Fruit fly (Drosophila melanogaster): ENCODE measurements around the gene CG7168.

Gene CG7168

dm6 chr3R:18198518-18199118, 27.3 kb downstream of the CG7168 start:
- TF ChIP-seq tai (GFP tag; optimal IDR thresholded peaks at IDR 0.05) (no peak), OdsH (GFP tag; optimal IDR thresholded peaks at IDR 0.05) (peak; percentile 52), woc (GFP tag; optimal IDR thresholded peaks at IDR 0.05) (no peak), brk (GFP tag; optimal IDR thresholded peaks at IDR 0.05) (peak; percentile 83), N (GFP tag; optimal IDR thresholded peaks at IDR 0.05) (peak; percentile 28), dsf (GFP tag; optimal IDR thresholded peaks at IDR 0.05; ENCODE audit: borderline replicate concordance) (peak; percentile 64), CG32264 (GFP tag; optimal IDR thresholded peaks at IDR 0.05) (peak; percentile 8), Dfd (GFP tag; optimal IDR thresholded peaks at IDR 0.05) (no peak), Vsx2 (GFP tag; optimal IDR thresholded peaks at IDR 0.05; ENCODE audit: partially characterized antibody) (peak; percentile 96), GATAd (GFP tag; optimal IDR thresholded peaks at IDR 0.05) (no peak), Mio (GFP tag; optimal IDR thresholded peaks at IDR 0.05) (no peak), rgr (GFP tag; optimal IDR thresholded peaks at IDR 0.05) (peak; percentile 63), Rel (GFP tag; optimal IDR thresholded peaks at IDR 0.05) (peak; percentile 80), Rel (tag; optimal IDR thresholded peaks at IDR 0.05) (no peak), CG9705 (GFP tag; optimal IDR thresholded peaks at IDR 0.05) (no peak), Hr83 (GFP tag; optimal IDR thresholded peaks at IDR 0.05; ENCODE audit: poor library complexity, severe bottlenecking) (peak; percentile 69), HLH106 (tag; optimal IDR thresholded peaks at IDR 0.05) (peak; percentile 10), h (GFP tag; optimal IDR thresholded peaks at IDR 0.05) (peak; percentile 80), Jra (GFP tag; optimal IDR thresholded peaks at IDR 0.05) (peak; percentile 63), dl (GFP tag; optimal IDR thresholded peaks at IDR 0.05; ENCODE audit: insufficient read depth in 1 of 2, partially characterized antibody in 2 of 2) (peak; percentile 95 to 98), br (GFP tag; optimal IDR thresholded peaks at IDR 0.05) (peak; percentile 57), Dif (GFP tag; optimal IDR thresholded peaks at IDR 0.05; ENCODE audit: partially characterized antibody) (peak; percentile 99), sage (GFP tag; optimal IDR thresholded peaks at IDR 0.05) (peak; percentile 65), Sp1 (GFP tag; optimal IDR thresholded peaks at IDR 0.05) (peak; percentile 54), psq (GFP tag; optimal IDR thresholded peaks at IDR 0.05) (no peak), foxo (GFP tag; optimal IDR thresholded peaks at IDR 0.05) (peak; percentile 37 to 76), usp (GFP tag; optimal IDR thresholded peaks at IDR 0.05) (no peak), Hnf4 (GFP tag; optimal IDR thresholded peaks at IDR 0.05) (peak; percentile 38), fru (GFP tag; optimal IDR thresholded peaks at IDR 0.05) (peak; percentile 66), ey (GFP tag; optimal IDR thresholded peaks at IDR 0.05) (no peak)

DNA sequence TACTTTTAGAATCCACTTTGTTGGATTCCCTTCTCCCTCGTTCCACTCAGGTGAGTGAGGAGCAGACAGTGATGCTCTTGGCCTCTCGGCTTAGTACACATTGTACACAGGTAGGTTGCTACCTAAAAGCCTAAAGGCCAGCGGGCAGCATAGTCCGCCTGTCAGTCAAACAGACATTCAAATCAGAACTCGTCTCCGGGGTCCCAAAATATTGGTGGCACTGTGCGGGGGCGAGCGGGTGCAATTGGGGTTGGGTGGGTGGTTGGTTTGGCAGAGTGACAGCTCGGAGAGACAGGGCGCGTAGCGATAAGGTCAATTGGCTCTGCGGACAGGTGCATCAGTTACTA, 28.1 kb downstream of the CG7168 start:
- peak; percentile 34 for TF ChIP-seq woc (GFP tag; optimal IDR thresholded peaks at IDR 0.05)
- TF ChIP-seq HLH106 (tag; optimal IDR thresholded peaks at IDR 0.05), result no peak
- no peak for TF ChIP-seq dl (GFP tag; optimal IDR thresholded peaks at IDR 0.05; ENCODE audit: insufficient read depth in 1 of 2, partially characterized antibody in 2 of 2)

DNA sequence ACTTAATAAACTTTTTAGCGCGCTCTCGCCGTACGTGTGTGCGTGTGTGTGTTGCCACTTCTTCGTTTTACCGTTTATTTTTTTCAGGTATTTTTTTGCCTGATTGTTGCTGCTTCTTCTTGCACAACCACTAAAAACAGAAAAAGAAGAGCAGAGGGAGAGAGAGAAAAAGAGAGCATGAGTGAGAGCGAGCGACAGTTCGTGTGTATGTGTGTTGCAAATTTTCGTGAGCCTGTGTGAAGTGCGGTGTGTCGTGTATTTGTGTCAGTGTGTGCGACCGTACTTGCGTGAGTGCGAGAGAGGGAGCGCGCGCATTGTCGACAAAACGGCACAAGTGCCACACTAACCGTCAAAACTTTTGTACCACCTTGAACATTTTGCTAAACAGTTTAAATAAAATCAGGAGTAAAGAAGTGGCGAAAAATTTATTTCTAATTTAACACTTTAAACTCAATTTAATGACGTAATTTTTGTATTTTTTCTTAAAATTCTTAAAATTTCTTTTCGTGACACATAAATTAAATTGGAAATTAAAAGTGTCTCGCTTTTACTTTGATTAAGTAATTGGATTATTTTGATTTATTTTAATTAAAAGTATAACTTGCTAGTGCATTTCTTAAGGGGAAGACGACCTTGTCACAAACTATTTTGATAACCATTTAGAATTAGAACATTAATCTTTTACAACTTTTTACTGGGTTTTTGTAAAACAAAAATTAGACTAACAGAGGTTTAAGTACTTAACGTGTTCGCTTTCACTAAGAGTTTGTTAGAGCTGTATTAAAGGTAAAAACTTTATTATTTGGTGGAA, 28.7 kb downstream of the CG7168 start:
- no peak for TF ChIP-seq lola (GFP tag; optimal IDR thresholded peaks at IDR 0.05)
- peak; percentile 94 for TF ChIP-seq N (GFP tag; optimal IDR thresholded peaks at IDR 0.05)
- no peak for TF ChIP-seq CrebA (GFP tag; optimal IDR thresholded peaks at IDR 0.05; ENCODE audit: borderline replicate concordance)
- TF ChIP-seq sv (GFP tag; optimal IDR thresholded peaks at IDR 0.05), result peak; percentile 48
- TF ChIP-seq Vsx2 (GFP tag; optimal IDR thresholded peaks at IDR 0.05; ENCODE audit: partially characterized antibody), result peak; percentile 92
- TF ChIP-seq Abd-B (GFP tag; optimal IDR thresholded peaks at IDR 0.05), result no peak
- TF ChIP-seq CG9705 (GFP tag; optimal IDR thresholded peaks at IDR 0.05), result no peak
- peak; percentile 63 for TF ChIP-seq h (GFP tag; optimal IDR thresholded peaks at IDR 0.05)
- no peak for TF ChIP-seq Dfd (GFP tag; optimal IDR thresholded peaks at IDR 0.05)
- peak; percentile 53 for TF ChIP-seq HLH106 (tag; optimal IDR thresholded peaks at IDR 0.05)
- peak; percentile 27 for TF ChIP-seq ey (GFP tag; optimal IDR thresholded peaks at IDR 0.05)
- peak; percentile 89 for TF ChIP-seq Rel (GFP tag; optimal IDR thresholded peaks at IDR 0.05)
- TF ChIP-seq Rel (tag; optimal IDR thresholded peaks at IDR 0.05), result peak; percentile 58
- no peak for TF ChIP-seq GATAd (GFP tag; optimal IDR thresholded peaks at IDR 0.05)
- TF ChIP-seq dmrt93B (GFP tag; optimal IDR thresholded peaks at IDR 0.05), result peak; percentile 56
- TF ChIP-seq tai (GFP tag; optimal IDR thresholded peaks at IDR 0.05), result no peak
- TF ChIP-seq CG32264 (GFP tag; optimal IDR thresholded peaks at IDR 0.05), result peak; percentile 18
- TF ChIP-seq Sp1 (GFP tag; optimal IDR thresholded peaks at IDR 0.05), result peak; percentile 60
- peak; percentile 8 for TF ChIP-seq OdsH (GFP tag; optimal IDR thresholded peaks at IDR 0.05)
- TF ChIP-seq Myc (optimal IDR thresholded peaks at IDR 0.05), result no peak
- no peak for TF ChIP-seq pan (optimal IDR thresholded peaks at IDR 0.05)
- peak; percentile 94 to 95 for TF ChIP-seq dl (GFP tag; optimal IDR thresholded peaks at IDR 0.05; ENCODE audit: insufficient read depth in 1 of 2, partially characterized antibody in 2 of 2)
- TF ChIP-seq br (GFP tag; optimal IDR thresholded peaks at IDR 0.05), result no peak
- peak; percentile 94 for TF ChIP-seq psq (GFP tag; optimal IDR thresholded peaks at IDR 0.05)
- TF ChIP-seq foxo (GFP tag; optimal IDR thresholded peaks at IDR 0.05), result peak; percentile 65 to 89
- TF ChIP-seq Jra (GFP tag; optimal IDR thresholded peaks at IDR 0.05), result peak; percentile 9
- peak; percentile 68 for TF ChIP-seq fru (GFP tag; optimal IDR thresholded peaks at IDR 0.05)
- peak; percentile 77 for TF ChIP-seq Hr83 (GFP tag; optimal IDR thresholded peaks at IDR 0.05; ENCODE audit: poor library complexity, severe bottlenecking)
- peak; percentile 77 for TF ChIP-seq jim (GFP tag; optimal IDR thresholded peaks at IDR 0.05)
- TF ChIP-seq dsf (GFP tag; optimal IDR thresholded peaks at IDR 0.05; ENCODE audit: borderline replicate concordance), result no peak
- TF ChIP-seq Hr78 (GFP tag; optimal IDR thresholded peaks at IDR 0.05), result peak; percentile 58
- no peak for TF ChIP-seq brk (GFP tag; optimal IDR thresholded peaks at IDR 0.05)
- peak; percentile 80 for TF ChIP-seq sage (GFP tag; optimal IDR thresholded peaks at IDR 0.05)
- TF ChIP-seq Dif (GFP tag; optimal IDR thresholded peaks at IDR 0.05; ENCODE audit: partially characterized antibody), result peak; percentile 97
- no peak for TF ChIP-seq Mio (GFP tag; optimal IDR thresholded peaks at IDR 0.05)
- TF ChIP-seq rgr (GFP tag; optimal IDR thresholded peaks at IDR 0.05), result peak; percentile 33
- TF ChIP-seq usp (GFP tag; optimal IDR thresholded peaks at IDR 0.05), result no peak

Data from whole organism, wandering third instar larva.